Worm (Caenorhabditis elegans): ENCODE measurements around the gene Y67D8C.6.

DNA sequence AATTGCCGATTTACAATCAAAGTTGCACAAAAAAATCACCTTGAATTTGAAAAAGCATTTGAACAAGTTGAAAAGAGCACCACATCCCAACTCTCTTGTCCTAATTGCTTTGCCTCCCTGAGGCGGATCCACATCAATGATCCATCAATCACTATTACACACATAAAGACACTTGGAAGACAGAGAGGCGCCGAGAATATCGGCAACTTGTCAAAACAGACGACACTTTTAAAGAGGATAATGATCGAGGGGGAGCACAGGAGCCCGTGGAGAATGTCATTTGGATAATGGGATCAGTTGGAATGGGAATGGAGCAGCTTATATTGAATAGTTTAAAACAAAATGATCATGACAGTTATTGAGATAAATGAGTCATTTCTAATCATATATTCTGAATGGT is 38.0 kb upstream of the Y67D8C.6 start:
- no peak for TF ChIP-seq ces-1 (GFP tag; optimal IDR thresholded peaks at IDR 0.05)
- no peak for TF ChIP-seq lsy-2 (tag; optimal IDR thresholded peaks at IDR 0.05)
- no peak for TF ChIP-seq zag-1 (tag; optimal IDR thresholded peaks at IDR 0.05)
- no peak for TF ChIP-seq C16A3.4 (tag; optimal IDR thresholded peaks at IDR 0.05)
- TF ChIP-seq nhr-71 (tag; optimal IDR thresholded peaks at IDR 0.05), result no peak
- no peak for TF ChIP-seq fos-1 (tag; optimal IDR thresholded peaks at IDR 0.05)
- TF ChIP-seq nhr-84 (tag; optimal IDR thresholded peaks at IDR 0.05), result no peak
